Worm (Caenorhabditis elegans) whole organism, L1 larva: ENCODE data around the gene F09C8.1.

Experiments
- C04F5.9 ChIP-seq: sonication (generic microtip); optimal IDR thresholded peaks from 2 replicates; lab custom pipeline; 2016; ENCODE audit warnings: missing genetic modification characterization, missing compliant biosample characterization
- C16A3.4 ChIP-seq: fragments of 150-350 bp; optimal IDR thresholded peaks from 2 replicates; lab custom pipeline; 2014; ENCODE audit warnings: missing biosample characterization, missing genetic modification characterization
- C34B4.2 ChIP-seq: sonication (generic microtip); optimal IDR thresholded peaks from 2 replicates; lab custom pipeline; 2017; ENCODE audit warnings: mild to moderate bottlenecking, missing genetic modification characterization, missing compliant biosample characterization
- F16B12.6 ChIP-seq: fragments of 150-350 bp; optimal IDR thresholded peaks from 2 replicates; lab custom pipeline; 2014; ENCODE audit warnings: missing biosample characterization, missing genetic modification characterization
- alr-1 ChIP-seq: fragments of 200-800 bp; sonication (Bioruptor generic); optimal IDR thresholded peaks from 2 replicates; lab custom pipeline; 2018; ENCODE audit warnings: borderline replicate concordance, mild to moderate bottlenecking, missing genetic modification characterization, missing compliant biosample characterization
- ama-1 ChIP-seq: fragments of 150-350 bp; optimal IDR thresholded peaks from 2 replicates; lab custom pipeline; 2014
- blmp-1 ChIP-seq: fragments of 150-350 bp; optimal IDR thresholded peaks from 2 replicates; lab custom pipeline; 2014; ENCODE audit warnings: missing biosample characterization, missing genetic modification characterization
- ceh-8 ChIP-seq: fragments of 200-800 bp; sonication (Bioruptor generic); optimal IDR thresholded peaks from 2 replicates; lab custom pipeline; 2018; ENCODE audit warnings: mild to moderate bottlenecking, missing genetic modification characterization, moderate library complexity, missing compliant biosample characterization
- ceh-82 ChIP-seq, 3 experiments: fragments of 150-350 bp in 1 of 3; sonication (generic microtip) in 2 of 3; optimal IDR thresholded peaks; 2 replicates each; lab custom pipeline; 2014 to 2017; ENCODE audit warnings: missing biosample characterization in 3 of 3, missing genetic modification characterization in 3 of 3
- ceh-88 ChIP-seq: fragments of 200-800 bp; sonication (Bioruptor generic); IDR thresholded peaks from 2 replicates; pipeline ENCODE4 v1.3.6; 2022; ENCODE audit warnings: missing genetic modification characterization, missing compliant biosample characterization
- ceh-90 ChIP-seq: sonication (generic microtip); optimal IDR thresholded peaks from 2 replicates; lab custom pipeline; 2016; ENCODE audit warnings: missing genetic modification characterization, missing compliant biosample characterization
- ces-1 ChIP-seq: fragments of 150-350 bp; optimal IDR thresholded peaks from 2 replicates; lab custom pipeline; 2014; ENCODE audit warnings: missing biosample characterization, missing genetic modification reagents, missing genetic modification characterization
- dpl-1 ChIP-seq, 3 experiments: fragments of 150-350 bp in 2 of 3; sonication (generic microtip) in 1 of 3; optimal IDR thresholded peaks; 2 replicates each; lab custom pipeline; 2014 to 2017; ENCODE audit warnings: missing biosample characterization in 3 of 3, missing genetic modification characterization in 3 of 3, missing genetic modification reagents in 3 of 3
- efl-1 ChIP-seq, 4 experiments: fragments of 150-350 bp; optimal IDR thresholded peaks in 3 of 4; peaks in 1 of 4; 1 replicate in 1 of 4; 2 replicates in 3 of 4; lab custom pipeline; 2014; ENCODE audit warnings: missing biosample characterization in 2 of 4, missing genetic modification characterization in 2 of 4, missing genetic modification reagents in 2 of 4
- egl-13 ChIP-seq: sonication (generic microtip); optimal IDR thresholded peaks from 2 replicates; lab custom pipeline; 2016; ENCODE audit warnings: missing genotype, missing genetic modification reagents, missing genetic modification characterization, missing compliant biosample characterization
- egl-27 ChIP-seq, 2 experiments: fragments of 150-350 bp in 1 of 2; sonication (generic microtip); optimal IDR thresholded peaks; 3 replicates each; lab custom pipeline; 2017 to 2018; ENCODE audit warnings: missing biosample characterization in 2 of 2, missing genetic modification characterization in 2 of 2, missing genetic modification reagents in 2 of 2
- elt-3 ChIP-seq, 6 experiments: fragments of 150-350 bp in 1 of 6; sonication (generic microtip); optimal IDR thresholded peaks; 2 replicates each; lab custom pipeline; 2017 to 2018; ENCODE audit warnings: missing biosample characterization in 6 of 6, missing genetic modification characterization in 6 of 6, inconsistent platforms in 1 of 6
- fkh-10 ChIP-seq: sonication (generic microtip); optimal IDR thresholded peaks from 2 replicates; lab custom pipeline; 2017; ENCODE audit warnings: missing biosample characterization, missing genetic modification reagents, missing genetic modification characterization
- fkh-8 ChIP-seq: sonication (generic microtip); optimal IDR thresholded peaks from 2 replicates; lab custom pipeline; 2016; ENCODE audit warnings: mild to moderate bottlenecking, missing genetic modification characterization, missing compliant biosample characterization
- fos-1 ChIP-seq: fragments of 150-350 bp; optimal IDR thresholded peaks from 2 replicates; lab custom pipeline; 2014; ENCODE audit warnings: missing biosample characterization, missing genetic modification characterization
- grh-1 ChIP-seq: fragments of 200-800 bp; sonication (Bioruptor generic); IDR thresholded peaks from 2 replicates; pipeline ENCODE4 v1.3.6; 2022; ENCODE audit warnings: missing genetic modification reagents, missing genetic modification characterization, missing compliant biosample characterization
- hlh-4 ChIP-seq: sonication (generic microtip); optimal IDR thresholded peaks from 2 replicates; lab custom pipeline; 2016; ENCODE audit warnings: mild to moderate bottlenecking, missing genetic modification characterization, missing compliant biosample characterization
- irx-1 ChIP-seq: sonication (generic microtip); optimal IDR thresholded peaks from 2 replicates; lab custom pipeline; 2016; ENCODE audit warnings: missing genetic modification characterization, missing compliant biosample characterization
- lin-13 ChIP-seq: fragments of 150-350 bp; optimal IDR thresholded peaks from 2 replicates; lab custom pipeline; 2014; ENCODE audit warnings: missing biosample characterization, missing genetic modification reagents, missing genetic modification characterization
- lin-15B ChIP-seq: fragments of 150-350 bp; sonication (generic microtip); optimal IDR thresholded peaks from 3 replicates; lab custom pipeline; 2014; ENCODE audit warnings: missing biosample characterization, missing genetic modification characterization
- lir-3 ChIP-seq: sonication (generic microtip); optimal IDR thresholded peaks from 2 replicates; lab custom pipeline; 2016; ENCODE audit warnings: mild to moderate bottlenecking, missing genetic modification characterization, moderate library complexity, missing compliant biosample characterization; ENCODE audit not compliant: poor library complexity
- lsy-2 ChIP-seq, 2 experiments: fragments of 150-350 bp; optimal IDR thresholded peaks; 2 replicates each; lab custom pipeline; 2014; ENCODE audit warnings: missing biosample characterization in 2 of 2, missing genetic modification characterization in 2 of 2
- mab-9 ChIP-seq: fragments of 200-800 bp; sonication (Bioruptor generic); IDR thresholded peaks from 2 replicates; pipeline ENCODE4 v1.3.6; 2022; ENCODE audit warnings: missing genetic modification reagents, missing genetic modification characterization, missing compliant biosample characterization
- mef-2 ChIP-seq: fragments of 150-350 bp; optimal IDR thresholded peaks from 2 replicates; lab custom pipeline; 2014; ENCODE audit warnings: missing biosample characterization, missing genetic modification characterization
- mep-1 ChIP-seq: fragments of 150-350 bp; optimal IDR thresholded peaks from 2 replicates; lab custom pipeline; 2014; ENCODE audit warnings: missing biosample characterization, missing genetic modification characterization
- nhr-11 ChIP-seq: fragments of 150-350 bp; optimal IDR thresholded peaks from 2 replicates; lab custom pipeline; 2014; ENCODE audit warnings: missing biosample characterization, missing genetic modification characterization
- nhr-12 ChIP-seq: sonication (generic microtip); optimal IDR thresholded peaks from 2 replicates; lab custom pipeline; 2017; ENCODE audit warnings: missing biosample characterization, missing genetic modification characterization
- nhr-20 ChIP-seq: sonication (generic microtip); optimal IDR thresholded peaks from 2 replicates; lab custom pipeline; 2016; ENCODE audit warnings: mild to moderate bottlenecking, missing genetic modification characterization, missing compliant biosample characterization
- nhr-28 ChIP-seq: fragments of 150-350 bp; optimal IDR thresholded peaks from 2 replicates; lab custom pipeline; 2014; ENCODE audit warnings: missing biosample characterization, missing genetic modification characterization
- nhr-47 ChIP-seq: sonication (generic microtip); optimal IDR thresholded peaks from 2 replicates; lab custom pipeline; 2016; ENCODE audit warnings: mild to moderate bottlenecking, missing genetic modification characterization, moderate library complexity, missing compliant biosample characterization
- nhr-71 ChIP-seq: sonication (generic microtip); optimal IDR thresholded peaks from 2 replicates; lab custom pipeline; 2016; ENCODE audit warnings: mild to moderate bottlenecking, missing genetic modification characterization, moderate library complexity, missing compliant biosample characterization
- nhr-77 ChIP-seq: fragments of 150-350 bp; optimal IDR thresholded peaks from 2 replicates; lab custom pipeline; 2014; ENCODE audit warnings: missing biosample characterization, missing genetic modification characterization
- nhr-85 ChIP-seq: sonication (generic microtip); peaks from one replicate; lab custom pipeline; 2016; ENCODE audit warnings: missing genetic modification characterization, inconsistent platforms, missing compliant biosample characterization
- pax-3 ChIP-seq: fragments of 200-800 bp; sonication (Bioruptor generic); optimal IDR thresholded peaks from 2 replicates; lab custom pipeline; 2018; ENCODE audit warnings: mild to moderate bottlenecking, missing genetic modification characterization, moderate library complexity, missing compliant biosample characterization
- pqm-1 ChIP-seq: sonication (generic microtip); optimal IDR thresholded peaks from 3 replicates; lab custom pipeline; 2017; ENCODE audit warnings: missing biosample characterization, missing genetic modification characterization
- snpc-4 ChIP-seq: fragments of 150-350 bp; optimal IDR thresholded peaks from 2 replicates; lab custom pipeline; 2014; ENCODE audit warnings: missing biosample characterization, missing genetic modification characterization
- sox-4 ChIP-seq: sonication (generic microtip); optimal IDR thresholded peaks from 2 replicates; lab custom pipeline; 2016; ENCODE audit warnings: missing genetic modification characterization, missing compliant biosample characterization
- sup-37 ChIP-seq: fragments of 200-800 bp; sonication (Bioruptor generic); optimal IDR thresholded peaks from 2 replicates; lab custom pipeline; 2018; ENCODE audit warnings: mild to moderate bottlenecking, missing genetic modification characterization, missing compliant biosample characterization
- swsn-7 ChIP-seq: sonication (generic microtip); optimal IDR thresholded peaks from 2 replicates; lab custom pipeline; 2016; ENCODE audit warnings: missing genetic modification characterization, missing compliant biosample characterization
- unc-62 ChIP-seq: fragments of 150-350 bp; optimal IDR thresholded peaks from 2 replicates; lab custom pipeline; 2014; ENCODE audit warnings: missing biosample characterization, missing genetic modification reagents, missing genetic modification characterization
- unc-86 ChIP-seq: sonication (generic microtip); optimal IDR thresholded peaks from 2 replicates; lab custom pipeline; 2016; ENCODE audit warnings: missing genetic modification characterization, missing compliant biosample characterization
- unc-98 ChIP-seq: fragments of 200-800 bp; sonication (Bioruptor generic); IDR thresholded peaks from 2 replicates; pipeline ENCODE4 v1.3.6; 2022; ENCODE audit warnings: missing genetic modification characterization, missing compliant biosample characterization
- zag-1 ChIP-seq: fragments of 150-350 bp; optimal IDR thresholded peaks from 2 replicates; lab custom pipeline; 2014; ENCODE audit warnings: missing biosample characterization, missing genetic modification characterization
- zip-4 ChIP-seq: fragments of 200-800 bp; sonication (Bioruptor generic); optimal IDR thresholded peaks from 2 replicates; lab custom pipeline; 2018; ENCODE audit warnings: mild to moderate bottlenecking, missing genetic modification characterization, moderate library complexity, missing compliant biosample characterization
- ztf-11 ChIP-seq, 2 experiments: sonication (generic microtip); optimal IDR thresholded peaks; 2 replicates each; lab custom pipeline; 2016 to 2017; ENCODE audit warnings: missing genetic modification characterization in 2 of 2, missing biosample characterization in 1 of 2, missing compliant biosample characterization in 1 of 2
- ztf-4 ChIP-seq: fragments of 150-350 bp; optimal IDR thresholded peaks from 2 replicates; lab custom pipeline; 2014; ENCODE audit warnings: missing biosample characterization, missing genetic modification characterization

The F09C8.1 gene

DNA sequence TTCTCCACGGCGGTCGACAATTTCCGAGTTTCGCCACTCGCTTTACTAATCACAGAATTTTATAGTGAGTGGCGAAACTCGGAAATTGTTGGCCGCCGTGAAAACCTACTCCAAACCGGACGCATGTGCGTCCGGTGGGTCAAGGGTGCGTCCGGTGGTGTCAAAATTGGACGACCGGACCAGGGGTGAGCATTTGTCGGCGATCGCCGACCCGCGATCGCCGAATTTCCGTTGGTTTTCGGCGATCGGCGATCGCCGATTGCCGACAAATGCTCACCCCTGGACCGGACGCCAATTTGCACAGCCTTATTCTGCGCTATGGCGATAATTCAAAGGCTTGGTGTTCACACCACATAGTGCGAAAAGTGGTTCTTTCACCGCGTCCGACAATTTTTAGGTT, 41.0 kb upstream of the F09C8.1 start:
- TF ChIP-seq ama-1 (lab: Kevin White, UChicago) (no peak), fkh-10 (no peak), unc-62 (GFP tag; lab: Kevin White, UChicago) (no peak), lin-13 (GFP tag; lab: Kevin White, UChicago) (no peak), elt-3 (tag; optimal IDR thresholded peaks at IDR 0.05; lab: Kevin White, UChicago) (no peak), pqm-1 (tag; lab: Kevin White, UChicago) (no peak), ces-1 (no peak), lsy-2 (tag; optimal IDR thresholded peaks at IDR 0.05; lab: Kevin White, UChicago) (no peak), nhr-11 (tag; lab: Kevin White, UChicago) (no peak), egl-27 (tag; optimal IDR thresholded peaks at IDR 0.05; lab: Kevin White, UChicago) (no peak), fkh-8 (tag; lab: Kevin White, UChicago) (no peak), nhr-28 (tag; lab: Kevin White, UChicago) (no peak), zag-1 (tag; lab: Kevin White, UChicago) (no peak), ceh-90 (no peak), efl-1 (optimal IDR thresholded peaks at IDR 0.05; lab: Kevin White, UChicago) (no peak), efl-1 (GFP tag; optimal IDR thresholded peaks at IDR 0.05 in 1 of 2; lab: Kevin White, UChicago) (no peak)

- TF ChIP-seq sox-4 (tag; lab: Kevin White, UChicago) (peak; percentile 27), grh-1 (GFP tag; lab: Robert Waterston, UW) (no peak), sup-37 (no peak), lin-15B (tag; lab: Kevin White, UChicago) (no peak), hlh-4 (no peak), nhr-85 (tag; lab: Kevin White, UChicago) (no peak), alr-1 (tag; lab: Kevin White, UChicago) (no peak), dpl-1 (GFP tag; optimal IDR thresholded peaks at IDR 0.05; lab: Kevin White, UChicago) (no peak), swsn-7 (tag; lab: Kevin White, UChicago) (peak; percentile 35), ztf-4 (no peak), ces-1 (no peak), egl-13 (tag; lab: Kevin White, UChicago) (peak; percentile 62), unc-98 (GFP tag; lab: Robert Waterston, UW) (no peak), F16B12.6 (no peak), blmp-1 (tag; lab: Kevin White, UChicago) (peak; percentile 13), ztf-11 (tag; optimal IDR thresholded peaks at IDR 0.05; lab: Kevin White, UChicago) (no peak), snpc-4 (no peak), ceh-8 (GFP tag; lab: Kevin White, UChicago) (no peak), unc-86 (peak; percentile 70), nhr-12 (tag; lab: Kevin White, UChicago) (no peak), ceh-88 (GFP tag; lab: Robert Waterston, UW) (no peak), lin-13 (GFP tag; lab: Kevin White, UChicago) (no peak), nhr-71 (tag; lab: Kevin White, UChicago) (peak; percentile 54), nhr-28 (tag; lab: Kevin White, UChicago) (no peak), nhr-20 (tag; lab: Kevin White, UChicago) (peak; percentile 28), zip-4 (GFP tag; lab: Kevin White, UChicago) (no peak), lir-3 (tag; lab: Kevin White, UChicago) (no peak), mef-2 (no peak), pax-3 (tag; lab: Kevin White, UChicago) (peak; percentile 8), egl-27 (tag; optimal IDR thresholded peaks at IDR 0.05; lab: Kevin White, UChicago) (no peak), nhr-77 (tag; lab: Kevin White, UChicago) (no peak), C04F5.9 (tag; lab: Kevin White, UChicago) (no peak), irx-1 (tag; lab: Kevin White, UChicago) (peak; percentile 47), mab-9 (GFP tag; lab: Robert Waterston, UW) (peak; percentile 22; the same call in 1 of the 2 replicates), fkh-10 (peak; percentile 90), elt-3 (tag; optimal IDR thresholded peaks at IDR 0.05; lab: Kevin White, UChicago) (no peak), nhr-47 (tag; lab: Kevin White, UChicago) (peak; percentile 77), mep-1 (tag; lab: Kevin White, UChicago) (peak; percentile 18), pqm-1 (tag; lab: Kevin White, UChicago) (no peak), fos-1 (tag; lab: Kevin White, UChicago) (no peak), C16A3.4 (tag; lab: Kevin White, UChicago) (no peak), unc-62 (GFP tag; lab: Kevin White, UChicago) (no peak), C34B4.2 (no peak), ceh-82 (tag; optimal IDR thresholded peaks at IDR 0.05; lab: Kevin White, UChicago) (peak; percentile 5 to 45 (median 35))
Measured at ce11 chrX:16202229-16202628, 38.9 kb upstream of the F09C8.1 start.
